Worm (Caenorhabditis elegans) whole organism, late embryonic: ENCODE measurements around the gene ptc-3.

Source experiments
- C38D4.7 ChIP-seq: fragments of 200-800 bp; sonication (Bioruptor generic); optimal IDR thresholded peaks from 2 replicates; lab custom pipeline; 2018; ENCODE audit warnings: mild to moderate bottlenecking, missing genetic modification characterization, moderate library complexity, missing compliant biosample characterization
- K02D7.2 ChIP-seq: sonication (generic microtip); optimal IDR thresholded peaks from 2 replicates; lab custom pipeline; 2017; ENCODE audit warnings: mild to moderate bottlenecking, missing genetic modification characterization, missing compliant biosample characterization
- K09A11.1 ChIP-seq: sonication (generic microtip); optimal IDR thresholded peaks from 2 replicates; lab custom pipeline; 2017; ENCODE audit warnings: antibody characterized with exemption, mild to moderate bottlenecking, missing genetic modification characterization, missing compliant biosample characterization; ENCODE audit not compliant: insufficient read depth
- T23F11.4 ChIP-seq: fragments of 200-800 bp; sonication (Bioruptor generic); optimal IDR thresholded peaks from 2 replicates; lab custom pipeline; 2018; ENCODE audit warnings: mild to moderate bottlenecking, missing genetic modification characterization, missing compliant biosample characterization
- Y22D7AL.16 ChIP-seq: sonication (generic microtip); optimal IDR thresholded peaks from 2 replicates; lab custom pipeline; 2016; ENCODE audit warnings: missing genetic modification characterization, missing compliant biosample characterization
- ahr-1 ChIP-seq: sonication (generic microtip); optimal IDR thresholded peaks from 2 replicates; lab custom pipeline; 2016; ENCODE audit warnings: missing genetic modification characterization, missing compliant biosample characterization
- ceh-19 ChIP-seq: fragments of 200-800 bp; sonication (Bioruptor generic); optimal IDR thresholded peaks from 2 replicates; lab custom pipeline; 2018; ENCODE audit warnings: mild to moderate bottlenecking, missing genetic modification characterization, missing compliant biosample characterization
- ceh-22 ChIP-seq: sonication (generic microtip); optimal IDR thresholded peaks from 2 replicates; lab custom pipeline; 2017; ENCODE audit warnings: missing biosample characterization, missing genetic modification characterization
- ceh-24 ChIP-seq: sonication (generic microtip); optimal IDR thresholded peaks from 2 replicates; lab custom pipeline; 2016; ENCODE audit warnings: mild to moderate bottlenecking, missing genetic modification characterization, missing compliant biosample characterization
- ceh-34 ChIP-seq: sonication (generic microtip); optimal IDR thresholded peaks from 2 replicates; lab custom pipeline; 2016; ENCODE audit warnings: mild to moderate bottlenecking, missing genetic modification characterization, missing compliant biosample characterization
- ceh-45 ChIP-seq: fragments of 200-800 bp; sonication (Bioruptor generic); IDR thresholded peaks from 2 replicates; pipeline ENCODE4 v1.3.6; 2022; ENCODE audit warnings: missing genetic modification reagents, missing genetic modification characterization, missing compliant biosample characterization
- ceh-48 ChIP-seq: sonication (generic microtip); optimal IDR thresholded peaks from 2 replicates; lab custom pipeline; 2016; ENCODE audit warnings: missing genetic modification characterization, inconsistent platforms, missing compliant biosample characterization
- ceh-6 ChIP-seq: fragments of 200-800 bp; sonication (Bioruptor generic); optimal IDR thresholded peaks from 2 replicates; lab custom pipeline; 2018; ENCODE audit warnings: mild to moderate bottlenecking, missing genetic modification characterization, missing compliant biosample characterization
- dve-1 ChIP-seq: sonication (generic microtip); optimal IDR thresholded peaks from 2 replicates; lab custom pipeline; 2017; ENCODE audit warnings: antibody characterized with exemption, mild to moderate bottlenecking, missing genetic modification characterization, missing compliant biosample characterization
- ets-4 ChIP-seq: sonication (generic microtip); optimal IDR thresholded peaks from 2 replicates; lab custom pipeline; 2016; ENCODE audit warnings: missing genetic modification characterization, missing compliant biosample characterization
- fax-1 ChIP-seq: sonication (generic microtip); optimal IDR thresholded peaks from 2 replicates; lab custom pipeline; 2016; ENCODE audit warnings: missing genotype, missing genetic modification characterization, missing compliant biosample characterization
- fkh-6 ChIP-seq: sonication (generic microtip); optimal IDR thresholded peaks from 2 replicates; lab custom pipeline; 2016; ENCODE audit warnings: missing genetic modification characterization, missing compliant biosample characterization
- gmeb-2 ChIP-seq: sonication (generic microtip); optimal IDR thresholded peaks from 2 replicates; lab custom pipeline; 2016; ENCODE audit warnings: missing genetic modification characterization, inconsistent platforms, missing compliant biosample characterization
- hlh-13 ChIP-seq: fragments of 200-800 bp; sonication (Bioruptor generic); optimal IDR thresholded peaks from 2 replicates; lab custom pipeline; 2018; ENCODE audit warnings: mild to moderate bottlenecking, missing genetic modification characterization, missing compliant biosample characterization
- hlh-15 ChIP-seq: sonication (generic microtip); optimal IDR thresholded peaks from 2 replicates; lab custom pipeline; 2016; ENCODE audit warnings: missing genetic modification characterization, missing compliant biosample characterization
- hlh-30 ChIP-seq: sonication (generic microtip); optimal IDR thresholded peaks from 2 replicates; lab custom pipeline; 2017; ENCODE audit warnings: antibody characterized with exemption, missing genetic modification characterization, missing compliant biosample characterization; ENCODE audit not compliant: insufficient read depth
- hlh-6 ChIP-seq: sonication (generic microtip); optimal IDR thresholded peaks from 2 replicates; lab custom pipeline; 2016; ENCODE audit warnings: missing genotype, missing genetic modification characterization, missing compliant biosample characterization
- lim-6 ChIP-seq: sonication (generic microtip); optimal IDR thresholded peaks from 2 replicates; lab custom pipeline; 2016; ENCODE audit warnings: missing genetic modification characterization, missing compliant biosample characterization
- mec-3 ChIP-seq: sonication (generic microtip); optimal IDR thresholded peaks from 2 replicates; lab custom pipeline; 2016; ENCODE audit warnings: borderline replicate concordance, missing genetic modification characterization, missing compliant biosample characterization
- odd-2 ChIP-seq: sonication (generic microtip); optimal IDR thresholded peaks from 2 replicates; lab custom pipeline; 2017; ENCODE audit warnings: antibody characterized with exemption, mild to moderate bottlenecking, missing genetic modification characterization, missing compliant biosample characterization
- pax-1 ChIP-seq: fragments of 150-350 bp; optimal IDR thresholded peaks from 2 replicates; lab custom pipeline; 2014; ENCODE audit warnings: missing biosample characterization, missing genetic modification characterization
- pha-2 ChIP-seq: sonication (generic microtip); optimal IDR thresholded peaks from 2 replicates; lab custom pipeline; 2017; ENCODE audit warnings: mild to moderate bottlenecking, missing genetic modification characterization, missing compliant biosample characterization
- pros-1 ChIP-seq: fragments of 150-350 bp; optimal IDR thresholded peaks from 2 replicates; lab custom pipeline; 2014; ENCODE audit warnings: missing biosample characterization, missing genetic modification reagents, missing genetic modification characterization
- ref-2 ChIP-seq: sonication (generic microtip); optimal IDR thresholded peaks from 2 replicates; lab custom pipeline; 2016; ENCODE audit warnings: missing genetic modification characterization, missing compliant biosample characterization
- sox-2 ChIP-seq: fragments of 200-800 bp; sonication (Bioruptor generic); IDR thresholded peaks from 2 replicates; pipeline ENCODE4 v1.3.6; 2022; ENCODE audit warnings: missing genetic modification reagents, missing genetic modification characterization, missing compliant biosample characterization
- syd-9 ChIP-seq: sonication (generic microtip); optimal IDR thresholded peaks from 2 replicates; lab custom pipeline; 2016; ENCODE audit warnings: mild to moderate bottlenecking, missing genetic modification characterization, moderate library complexity, missing compliant biosample characterization
- tbx-2 ChIP-seq: sonication (generic microtip); optimal IDR thresholded peaks from 2 replicates; lab custom pipeline; 2016; ENCODE audit warnings: missing genetic modification characterization, missing compliant biosample characterization
- ttx-3 ChIP-seq: sonication (generic microtip); optimal IDR thresholded peaks from 2 replicates; lab custom pipeline; 2016; ENCODE audit warnings: missing genetic modification reagents, missing genetic modification characterization, missing compliant biosample characterization
- unc-42 ChIP-seq: sonication (generic microtip); optimal IDR thresholded peaks from 2 replicates; lab custom pipeline; 2016; ENCODE audit warnings: missing genotype, missing genetic modification characterization, missing compliant biosample characterization
- unc-86 ChIP-seq: sonication (generic microtip); optimal IDR thresholded peaks from 2 replicates; lab custom pipeline; 2016; ENCODE audit warnings: missing genetic modification characterization, missing compliant biosample characterization

The ptc-3 gene

ce11 chrII:2867701-2868100, 15.3 kb upstream of the ptc-3 start, which contains the start of gene Y110A2AL.2:
Gene Y110A2AL.2 (plus strand): TSS chrII:2868001.
- TF ChIP-seq ref-2 (tag; lab: Kevin White, UChicago) (no peak), Y22D7AL.16 (tag; lab: Kevin White, UChicago) (no peak), fax-1 (tag; lab: Kevin White, UChicago) (no peak), pha-2 (tag; lab: Kevin White, UChicago) (no peak), ceh-34 (tag; lab: Kevin White, UChicago) (no peak), hlh-6 (tag; lab: Kevin White, UChicago) (no peak), K02D7.2 (tag; lab: Kevin White, UChicago) (no peak), ttx-3 (no peak), T23F11.4 (no peak), odd-2 (no peak)

DNA sequence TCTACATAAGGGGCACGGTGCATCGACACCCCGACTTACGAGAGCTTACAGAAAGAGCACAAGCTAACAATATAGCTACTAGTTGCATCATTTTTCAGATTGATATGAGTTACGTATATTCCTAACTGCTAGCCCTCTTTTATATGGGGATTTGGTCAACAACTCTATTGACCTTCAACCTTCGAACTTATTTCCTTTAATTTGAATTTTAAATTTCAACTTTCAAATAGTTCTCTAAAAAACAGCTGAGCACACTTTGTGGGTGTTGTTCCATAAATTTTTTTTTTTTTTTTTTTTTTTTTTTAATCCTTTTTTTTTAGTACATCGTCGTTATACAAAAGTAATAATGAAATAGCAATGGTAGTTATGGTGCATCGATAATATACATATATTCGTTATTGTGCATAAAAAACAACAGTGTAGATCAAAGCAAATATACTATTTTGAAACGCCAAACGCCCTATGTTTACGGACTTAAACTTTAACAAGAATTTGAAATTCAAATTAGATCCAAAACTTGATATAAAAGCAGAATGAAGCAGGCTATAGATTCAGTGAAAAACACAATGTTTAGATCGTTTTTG, 14.2 kb upstream of the ptc-3 start, which contains the start of the genes Y110A2AL.9 and Y110A2AL.3:
Gene Y110A2AL.9, minus strand, starts transcription at position 101 of the 584 bp plus-strand sequence.
Gene Y110A2AL.3, plus strand, starts transcription at position 534 of the 584 bp plus-strand sequence.
- TF ChIP-seq hlh-15 (tag; lab: Kevin White, UChicago) (no peak), T23F11.4 (no peak), ceh-48 (no peak), fkh-6 (tag; lab: Kevin White, UChicago) (no peak), ets-4 (tag; lab: Kevin White, UChicago) (no peak), dve-1 (tag; lab: Kevin White, UChicago) (no peak), sox-2 (GFP tag; lab: Robert Waterston, UW) (no peak), ttx-3 (no peak), unc-42 (tag; lab: Kevin White, UChicago) (no peak), K09A11.1 (tag; lab: Kevin White, UChicago) (no peak), C38D4.7 (GFP tag; lab: Kevin White, UChicago) (no peak), unc-86 (tag; lab: Kevin White, UChicago) (no peak), lim-6 (no peak), tbx-2 (tag; lab: Kevin White, UChicago) (no peak)

DNA sequence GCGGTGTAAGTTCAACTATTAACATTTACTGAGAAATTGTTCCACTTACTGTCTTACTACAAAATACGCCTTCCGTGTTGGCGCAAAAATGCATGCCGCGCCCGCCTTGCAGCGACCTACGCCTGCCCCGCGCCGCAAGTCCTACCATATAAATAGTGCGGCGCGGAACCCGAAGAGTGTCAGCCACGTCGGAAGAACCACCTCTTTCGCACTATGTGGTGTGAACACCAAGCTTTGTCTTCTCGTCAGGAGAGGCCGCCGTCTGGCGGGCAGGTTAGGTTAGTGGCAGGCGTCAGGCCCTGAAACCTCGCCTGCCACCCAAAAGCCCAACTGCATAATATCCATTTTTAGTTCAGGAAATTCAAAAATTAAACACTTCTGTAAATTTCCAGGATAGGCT, 13.0 kb upstream of the ptc-3 start:
- no peak for TF ChIP-seq ceh-34 (tag; lab: Kevin White, UChicago)
- no peak for TF ChIP-seq ceh-6 (GFP tag; lab: Kevin White, UChicago)
- TF ChIP-seq T23F11.4: no peak
- TF ChIP-seq ceh-22 (tag; lab: Kevin White, UChicago): no peak
- no peak for TF ChIP-seq hlh-30 (tag; lab: Kevin White, UChicago)

ce11 chrII:2864229-2864628, 11.8 kb upstream of the ptc-3 start, which contains the start of gene Y110A2AL.5:
Gene Y110A2AL.5 (plus strand): TSS chrII:2864529.
- TF ChIP-seq C38D4.7 (GFP tag; lab: Kevin White, UChicago) (no peak), lim-6 (no peak), syd-9 (tag; lab: Kevin White, UChicago) (no peak), pax-1 (tag; lab: Kevin White, UChicago) (no peak), sox-2 (GFP tag; lab: Robert Waterston, UW) (no peak), fkh-6 (tag; lab: Kevin White, UChicago) (no peak), ets-4 (tag; lab: Kevin White, UChicago) (no peak), K09A11.1 (tag; lab: Kevin White, UChicago) (no peak), mec-3 (no peak), hlh-13 (GFP tag; lab: Kevin White, UChicago) (no peak), dve-1 (tag; lab: Kevin White, UChicago) (no peak), ceh-45 (no peak), ceh-24 (tag; lab: Kevin White, UChicago) (no peak), ahr-1 (tag; lab: Kevin White, UChicago) (no peak), hlh-15 (tag; lab: Kevin White, UChicago) (no peak), ttx-3 (no peak), pha-2 (tag; lab: Kevin White, UChicago) (no peak), ceh-19 (GFP tag; lab: Kevin White, UChicago) (no peak), gmeb-2 (no peak), pros-1 (tag; lab: Kevin White, UChicago) (no peak)
